Worm (Caenorhabditis elegans) whole organism, young adult: ENCODE measurements around the gene clec-2.

ENCODE experiments used
- dox-1 ChIP-seq: fragments of 200-800 bp; sonication (Bioruptor generic); IDR thresholded peaks from 2 replicates; pipeline ENCODE4 v1.3.6; 2022; ENCODE audit warnings: missing genetic modification reagents, missing genetic modification characterization, missing compliant biosample characterization
- rec-8 ChIP-seq, 2 experiments: sonication (generic microtip); optimal IDR thresholded peaks; 2 replicates each; lab custom pipeline; 2016; ENCODE audit warnings: mild to moderate bottlenecking in 2 of 2, missing genetic modification characterization in 2 of 2, missing genetic modification reagents in 2 of 2, missing genotype in 2 of 2, missing biosample characterization in 1 of 2, missing compliant biosample characterization in 1 of 2, moderate library complexity in 1 of 2

- TF ChIP-seq rec-8 (tag; optimal IDR thresholded peaks at IDR 0.05; lab: Kevin White, UChicago) (no peak), dox-1 (GFP tag; lab: Robert Waterston, UW) (no peak)
These were observed 29.6 kb upstream of the clec-2 start for ce11 chrII:3052843-3053242.
